Fruit fly (Drosophila melanogaster): ENCODE measurements around the gene Vps53.

DNA sequence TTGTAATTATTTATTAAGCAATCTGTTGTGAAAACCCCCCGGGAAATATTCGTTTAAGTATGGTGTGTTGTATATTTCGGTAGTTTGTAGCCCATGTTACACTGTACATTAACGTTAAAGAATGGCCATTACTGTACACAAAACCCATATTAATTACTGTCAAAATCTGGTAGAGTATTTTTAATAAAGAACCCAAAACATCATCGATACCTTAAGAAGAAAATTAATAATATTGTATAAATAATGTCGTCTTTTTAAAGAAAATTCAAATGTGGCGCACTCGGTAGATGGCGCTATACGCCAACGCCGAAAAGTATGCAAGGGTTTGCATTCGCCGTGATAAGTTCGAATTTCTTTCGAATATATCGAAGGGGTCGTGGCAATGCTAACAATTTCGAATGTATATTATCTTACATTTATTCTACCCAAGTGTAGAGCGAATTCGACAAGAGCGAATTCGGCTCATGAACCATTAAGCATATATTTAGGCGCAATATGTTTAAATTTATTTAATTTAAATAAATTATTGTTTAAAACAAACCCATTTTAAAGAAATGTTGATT, 40.2 kb downstream of the Vps53 start:
- TF ChIP-seq Sin3A (optimal IDR thresholded peaks at IDR 0.05) (no peak), ttk (optimal IDR thresholded peaks at IDR 0.05) (no peak), insv (optimal IDR thresholded peaks at IDR 0.05) (no peak), Myc (optimal IDR thresholded peaks at IDR 0.05) (no peak)
